Worm (Caenorhabditis elegans) whole organism, L1 larva: ENCODE data around the gene Y41D4A.1.

Source experiments
- ama-1 ChIP-seq: fragments of 150-350 bp; optimal IDR thresholded peaks from 2 replicates; lab custom pipeline; 2014
- nhr-11 ChIP-seq: fragments of 150-350 bp; optimal IDR thresholded peaks from 2 replicates; lab custom pipeline; 2014; ENCODE audit warnings: missing biosample characterization, missing genetic modification characterization
- nhr-77 ChIP-seq: fragments of 150-350 bp; optimal IDR thresholded peaks from 2 replicates; lab custom pipeline; 2014; ENCODE audit warnings: missing biosample characterization, missing genetic modification characterization

- TF ChIP-seq nhr-77 (tag; lab: Kevin White, UChicago): no peak
- TF ChIP-seq nhr-11: no peak
- no peak for TF ChIP-seq ama-1 (lab: Kevin White, UChicago)
Observed at ce11 chrIV:1751243-1751642, 20.7 kb upstream of the Y41D4A.1 start.
